Fruit fly (Drosophila melanogaster) whole organism, prepupa: ENCODE data around the gene CG12111.

Experiments
- Blimp-1 ChIP-seq: fragments of 200-800 bp; sonication (Bioruptor generic); optimal IDR thresholded peaks from 3 replicates; lab custom pipeline; 2017; ENCODE audit warnings: missing biosample characterization, missing genetic modification characterization, mild to moderate bottlenecking, moderate library complexity, missing genetic modification reagents
- CG10631 ChIP-seq: fragments of 200-800 bp; sonication (Bioruptor generic); optimal IDR thresholded peaks from 2 replicates; lab custom pipeline; 2016; ENCODE audit warnings: missing biosample characterization, missing genetic modification characterization
- CG11294 ChIP-seq: fragments of 200-800 bp; sonication (Bioruptor generic); IDR thresholded peaks from 2 replicates; pipeline ENCODE4 v1.3.6; 2022; ENCODE audit warnings: missing biosample characterization, missing genetic modification characterization
- CG11762 ChIP-seq: fragments of 200-800 bp; sonication (Bioruptor generic); optimal IDR thresholded peaks from 3 replicates; lab custom pipeline; 2016; ENCODE audit warnings: missing biosample characterization, missing genetic modification characterization; ENCODE audit not compliant: insufficient read depth
- CG11902 ChIP-seq: fragments of 200-800 bp; sonication (Bioruptor generic); optimal IDR thresholded peaks from 3 replicates; lab custom pipeline; 2016; ENCODE audit warnings: missing biosample characterization, missing genetic modification characterization
- CG15336 ChIP-seq: fragments of 200-800 bp; sonication (Bioruptor generic); IDR thresholded peaks from 2 replicates; pipeline ENCODE4 v1.3.6; 2022; ENCODE audit warnings: missing biosample characterization, missing genetic modification characterization
- CG1621 ChIP-seq: fragments of 200-800 bp; sonication (Bioruptor generic); optimal IDR thresholded peaks from 3 replicates; lab custom pipeline; 2018; ENCODE audit warnings: missing biosample characterization, mild to moderate bottlenecking, missing genetic modification characterization
- CG31627 ChIP-seq: fragments of 200-800 bp; sonication (Bioruptor generic); optimal IDR thresholded peaks from 3 replicates; lab custom pipeline; 2016; ENCODE audit warnings: missing biosample characterization, missing genetic modification characterization
- CG32006 ChIP-seq: fragments of 200-800 bp; sonication (Bioruptor generic); optimal IDR thresholded peaks from 3 replicates; lab custom pipeline; 2017; ENCODE audit warnings: missing biosample characterization, mild to moderate bottlenecking, missing genetic modification characterization
- CG34406 ChIP-seq: fragments of 200-800 bp; sonication (Bioruptor generic); optimal IDR thresholded peaks from 3 replicates; lab custom pipeline; 2016; ENCODE audit warnings: missing biosample characterization, missing genetic modification characterization
- CG3919 ChIP-seq: fragments of 200-800 bp; sonication (Bioruptor generic); optimal IDR thresholded peaks from 3 replicates; lab custom pipeline; 2016; ENCODE audit warnings: missing biosample characterization, missing genetic modification characterization
- CG4318 ChIP-seq: fragments of 200-800 bp; sonication (Bioruptor generic); optimal IDR thresholded peaks from 3 replicates; lab custom pipeline; 2017; ENCODE audit warnings: missing biosample characterization, mild to moderate bottlenecking, missing genetic modification characterization
- CG6163 ChIP-seq: fragments of 200-800 bp; sonication (Bioruptor generic); IDR thresholded peaks from 3 replicates; pipeline ENCODE4 v1.3.6; 2022; ENCODE audit warnings: missing biosample characterization, missing genetic modification characterization
- CG6276 ChIP-seq: fragments of 200-800 bp; sonication (Bioruptor generic); optimal IDR thresholded peaks from 2 replicates; lab custom pipeline; 2017; ENCODE audit warnings: missing biosample characterization, mild to moderate bottlenecking, missing genetic modification characterization
- CG6792 ChIP-seq: fragments of 200-800 bp; sonication (Bioruptor generic); optimal IDR thresholded peaks from 3 replicates; lab custom pipeline; 2016; ENCODE audit warnings: missing biosample characterization, missing genetic modification characterization
- CG6808 ChIP-seq: fragments of 200-800 bp; sonication (Bioruptor generic); optimal IDR thresholded peaks from 3 replicates; lab custom pipeline; 2017; ENCODE audit warnings: missing biosample characterization, missing genetic modification characterization, mild to moderate bottlenecking, moderate library complexity, missing genetic modification reagents
- CG6854 ChIP-seq: fragments of 200-800 bp; sonication (Bioruptor generic); optimal IDR thresholded peaks from 2 replicates; lab custom pipeline; 2017; ENCODE audit warnings: missing biosample characterization, mild to moderate bottlenecking, missing genetic modification characterization
- CG7368 ChIP-seq: fragments of 200-800 bp; sonication (Bioruptor generic); optimal IDR thresholded peaks from 3 replicates; lab custom pipeline; 2016; ENCODE audit warnings: missing biosample characterization, missing genetic modification characterization
- CG8119 ChIP-seq: fragments of 200-800 bp; sonication (Bioruptor generic); IDR thresholded peaks from 3 replicates; pipeline ENCODE4 v1.3.6; 2022; ENCODE audit warnings: missing biosample characterization, missing genetic modification characterization
- CG8319 ChIP-seq: fragments of 200-800 bp; sonication (Bioruptor generic); optimal IDR thresholded peaks from 3 replicates; lab custom pipeline; 2016; ENCODE audit warnings: missing biosample characterization, missing genetic modification characterization
- CG8632 ChIP-seq: fragments of 200-800 bp; sonication (Bioruptor generic); optimal IDR thresholded peaks from 3 replicates; lab custom pipeline; 2016; ENCODE audit warnings: missing biosample characterization, missing genetic modification characterization
- CG9139 ChIP-seq: fragments of 200-800 bp; sonication (Bioruptor generic); optimal IDR thresholded peaks from 3 replicates; lab custom pipeline; 2017; ENCODE audit warnings: missing biosample characterization, mild to moderate bottlenecking, missing genetic modification characterization
- Eip78C ChIP-seq: fragments of 200-800 bp; sonication (Bioruptor generic); peaks from one replicate; lab custom pipeline; 2016; ENCODE audit warnings: missing biosample characterization, missing genetic modification characterization
- Eip93F ChIP-seq: fragments of 200-800 bp; sonication (Bioruptor generic); optimal IDR thresholded peaks from 2 replicates; lab custom pipeline; 2016; ENCODE audit warnings: missing biosample characterization, mild to moderate bottlenecking, missing genetic modification characterization
- Ets21C ChIP-seq: fragments of 200-800 bp; sonication (Bioruptor generic); optimal IDR thresholded peaks from 3 replicates; lab custom pipeline; 2016; ENCODE audit warnings: missing biosample characterization, missing genetic modification characterization
- Ets96B ChIP-seq: fragments of 200-800 bp; optimal IDR thresholded peaks from 2 replicates; lab custom pipeline; 2019; ENCODE audit warnings: missing biosample characterization, mild to moderate bottlenecking, missing genetic modification characterization, moderate library complexity
- Gug ChIP-seq: fragments of 200-800 bp; sonication (Bioruptor generic); IDR thresholded peaks from 2 replicates; pipeline ENCODE4 v1.3.6; 2022; ENCODE audit warnings: missing biosample characterization, missing genetic modification characterization
- Hr38 ChIP-seq: sonication (Bioruptor generic); optimal IDR thresholded peaks from 2 replicates; lab custom pipeline; 2016; ENCODE audit warnings: missing biosample characterization, missing genetic modification characterization
- Hr39 ChIP-seq: fragments of 200-800 bp; sonication (Bioruptor generic); optimal IDR thresholded peaks from 2 replicates; lab custom pipeline; 2016; ENCODE audit warnings: missing biosample characterization, missing genetic modification characterization
- Lpt ChIP-seq: fragments of 200-800 bp; sonication (Bioruptor generic); optimal IDR thresholded peaks from 3 replicates; lab custom pipeline; 2016; ENCODE audit warnings: missing biosample characterization, missing genetic modification characterization
- Met ChIP-seq: fragments of 200-800 bp; sonication (Bioruptor generic); optimal IDR thresholded peaks from 3 replicates; lab custom pipeline; 2016; ENCODE audit warnings: missing biosample characterization, missing genetic modification characterization
- OdsH ChIP-seq: fragments of 200-800 bp; sonication (Bioruptor generic); optimal IDR thresholded peaks from 3 replicates; lab custom pipeline; 2016; ENCODE audit warnings: missing biosample characterization, missing genetic modification characterization
- Smox ChIP-seq: fragments of 200-800 bp; sonication (Bioruptor generic); optimal IDR thresholded peaks from 3 replicates; lab custom pipeline; 2016; ENCODE audit warnings: missing biosample characterization, missing genetic modification characterization
- Sox102F ChIP-seq: fragments of 200-800 bp; sonication (Bioruptor generic); optimal IDR thresholded peaks from 2 replicates; lab custom pipeline; 2016; ENCODE audit warnings: missing biosample characterization, mild to moderate bottlenecking, missing genetic modification characterization
- Sox14 ChIP-seq: fragments of 200-800 bp; sonication (Bioruptor generic); optimal IDR thresholded peaks from 3 replicates; lab custom pipeline; 2016; ENCODE audit warnings: missing biosample characterization, missing genetic modification characterization
- acj6 ChIP-seq: fragments of 200-800 bp; sonication (Bioruptor generic); optimal IDR thresholded peaks from 3 replicates; lab custom pipeline; 2016; ENCODE audit warnings: missing biosample characterization, missing genetic modification characterization
- cyc ChIP-seq: fragments of 200-800 bp; sonication (Bioruptor generic); optimal IDR thresholded peaks from 3 replicates; lab custom pipeline; 2016; ENCODE audit warnings: missing biosample characterization, missing genetic modification characterization
- dac ChIP-seq: fragments of 200-800 bp; sonication (Bioruptor generic); optimal IDR thresholded peaks from 2 replicates; lab custom pipeline; 2017; ENCODE audit warnings: missing biosample characterization, mild to moderate bottlenecking, missing genetic modification characterization
- dsx ChIP-seq: fragments of 200-800 bp; optimal IDR thresholded peaks from 3 replicates; lab custom pipeline; 2019; ENCODE audit warnings: missing biosample characterization, mild to moderate bottlenecking, missing genetic modification characterization, moderate library complexity; ENCODE audit not compliant: poor library complexity, severe bottlenecking
- eg ChIP-seq: fragments of 200-800 bp; sonication (Bioruptor generic); IDR thresholded peaks from 3 replicates; pipeline ENCODE4 v1.3.6; 2022; ENCODE audit warnings: missing biosample characterization, missing genetic modification characterization
- esn ChIP-seq: fragments of 200-800 bp; sonication (Bioruptor generic); optimal IDR thresholded peaks from 2 replicates; lab custom pipeline; 2016; ENCODE audit warnings: missing biosample characterization, mild to moderate bottlenecking, missing genetic modification characterization, moderate library complexity
- fd59A ChIP-seq: fragments of 200-800 bp; sonication (Bioruptor generic); optimal IDR thresholded peaks from 2 replicates; lab custom pipeline; 2017; ENCODE audit warnings: missing biosample characterization, mild to moderate bottlenecking, missing genetic modification characterization, missing genetic modification reagents
- fd85E ChIP-seq: fragments of 200-800 bp; sonication (Bioruptor generic); optimal IDR thresholded peaks from 3 replicates; lab custom pipeline; 2016; ENCODE audit warnings: missing biosample characterization, missing genetic modification characterization
- fkh ChIP-seq: fragments of 200-800 bp; sonication (Bioruptor generic); optimal IDR thresholded peaks from 3 replicates; lab custom pipeline; 2017; ENCODE audit warnings: missing biosample characterization, mild to moderate bottlenecking, missing genetic modification characterization, moderate library complexity
- lz ChIP-seq: fragments of 200-800 bp; sonication (Bioruptor generic); optimal IDR thresholded peaks from 3 replicates; lab custom pipeline; 2016; ENCODE audit warnings: missing biosample characterization, missing genetic modification characterization
- pdm3 ChIP-seq: fragments of 200-800 bp; sonication (Bioruptor generic); optimal IDR thresholded peaks from 3 replicates; lab custom pipeline; 2016; ENCODE audit warnings: missing biosample characterization, missing genetic modification characterization
- ss ChIP-seq, 2 experiments: fragments of 200-800 bp; sonication (Bioruptor generic); optimal IDR thresholded peaks; 2 replicates in 1 of 2; 3 replicates in 1 of 2; lab custom pipeline; 2017 to 2018; ENCODE audit warnings: mild to moderate bottlenecking in 2 of 2, missing biosample characterization in 2 of 2, missing genetic modification characterization in 2 of 2, moderate library complexity in 1 of 2
- svp ChIP-seq: fragments of 200-800 bp; sonication (Bioruptor generic); peaks from one replicate; lab custom pipeline; 2016; ENCODE audit warnings: missing biosample characterization, missing genetic modification characterization
- vri ChIP-seq: fragments of 200-800 bp; sonication (Bioruptor generic); optimal IDR thresholded peaks from 3 replicates; lab custom pipeline; 2016; ENCODE audit warnings: missing biosample characterization, mild to moderate bottlenecking, missing genetic modification characterization

The CG12111 gene

DNA sequence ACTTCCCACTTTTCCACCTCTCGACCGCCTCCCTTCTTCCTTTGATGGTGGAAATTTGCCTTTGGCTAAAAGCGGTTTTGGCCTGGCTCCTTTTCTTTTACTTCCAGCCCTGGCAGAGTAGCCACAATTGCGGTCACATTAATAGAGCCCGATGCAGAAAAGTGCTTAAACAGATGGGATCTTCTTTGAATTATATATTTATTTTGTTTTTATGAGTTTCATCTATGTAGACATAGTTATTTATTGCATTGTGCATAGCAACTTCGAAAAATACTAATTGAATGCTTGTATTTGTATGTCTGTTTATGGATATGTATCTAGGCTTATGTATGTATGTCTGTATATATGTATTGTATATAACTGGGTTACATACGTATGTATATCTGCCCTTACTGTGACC lies 28.8 kb downstream of the CG12111 start (continued):
- peak; percentile 48 for TF ChIP-seq dsx (GFP tag; lab: Kevin White, UChicago)
- peak; percentile 46; the same call in 1 of the 3 replicates for TF ChIP-seq CG8119 (GFP tag; lab: Robert Waterston, UW)
- peak; percentile 24 for TF ChIP-seq cyc (GFP tag; lab: Kevin White, UChicago)
- no peak for TF ChIP-seq Gug (GFP tag; lab: Robert Waterston, UW)
- no peak for TF ChIP-seq CG6854 (GFP tag; lab: Kevin White, UChicago)
- TF ChIP-seq CG11902 (GFP tag; lab: Kevin White, UChicago): no peak
- TF ChIP-seq ss (GFP tag; optimal IDR thresholded peaks at IDR 0.05; lab: Kevin White, UChicago): peak; percentile 1 to 62

DNA sequence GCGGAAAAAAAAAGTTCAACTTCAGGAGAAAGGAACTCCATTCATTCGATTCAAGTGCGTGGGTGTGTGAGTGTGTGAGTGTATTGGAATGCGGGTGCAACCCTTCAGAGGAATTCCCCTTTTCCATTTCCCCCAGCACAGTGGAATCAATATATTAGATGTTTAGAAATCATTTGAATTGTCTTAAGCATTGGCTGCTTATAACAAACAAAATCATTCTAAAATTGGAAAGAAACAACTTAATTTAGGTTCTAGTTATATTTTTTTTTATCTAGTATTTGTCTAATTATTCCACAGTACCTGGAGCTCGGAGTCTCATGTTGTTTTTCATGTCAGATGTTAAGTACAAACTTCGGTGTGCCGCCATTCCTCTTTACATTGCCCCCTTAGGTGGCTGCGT lies 31.8 kb downstream of the CG12111 start:
- no peak for TF ChIP-seq Blimp-1 (GFP tag; lab: Kevin White, UChicago)
- no peak for TF ChIP-seq CG11902 (GFP tag; lab: Kevin White, UChicago)
- peak; percentile 43 for TF ChIP-seq acj6 (GFP tag; lab: Kevin White, UChicago)
- peak; percentile 5 for TF ChIP-seq Smox (GFP tag; lab: Kevin White, UChicago)
- peak; percentile 32 for TF ChIP-seq dsx (GFP tag; lab: Kevin White, UChicago)
- TF ChIP-seq CG9139: no peak
- TF ChIP-seq CG11294 (GFP tag; lab: Robert Waterston, UW): no peak
- no peak for TF ChIP-seq CG8319 (GFP tag; lab: Kevin White, UChicago)
- TF ChIP-seq Ets21C (GFP tag; lab: Kevin White, UChicago): no peak
- peak; percentile 2 for TF ChIP-seq OdsH (GFP tag; lab: Kevin White, UChicago)
- TF ChIP-seq CG1621 (tag; lab: Kevin White, UChicago): peak; percentile 18
- no peak for TF ChIP-seq CG11762 (GFP tag; lab: Kevin White, UChicago)
- TF ChIP-seq Gug (GFP tag; lab: Robert Waterston, UW): no peak
- TF ChIP-seq Sox14 (GFP tag; lab: Kevin White, UChicago): no peak
- TF ChIP-seq Hr38 (GFP tag; lab: Kevin White, UChicago): no peak
- peak; percentile 17 for TF ChIP-seq CG34406
- no peak for TF ChIP-seq fkh (GFP tag; lab: Kevin White, UChicago)
- peak; percentile 25 for TF ChIP-seq pdm3 (GFP tag; lab: Kevin White, UChicago)
- TF ChIP-seq CG10631 (GFP tag; lab: Kevin White, UChicago): peak; percentile 24
- TF ChIP-seq Eip78C: peak; percentile 64
- TF ChIP-seq esn (GFP tag; lab: Kevin White, UChicago): peak; percentile 23
- no peak for TF ChIP-seq CG6854 (GFP tag; lab: Kevin White, UChicago)
- TF ChIP-seq Eip93F: no peak
- no peak for TF ChIP-seq CG4318 (GFP tag; lab: Kevin White, UChicago)
- TF ChIP-seq CG6276 (GFP tag; lab: Kevin White, UChicago): no peak
- peak in 1 of 2 experiments; percentile 34 for TF ChIP-seq ss (GFP tag; optimal IDR thresholded peaks at IDR 0.05; lab: Kevin White, UChicago)
- no peak for TF ChIP-seq vri (GFP tag; lab: Kevin White, UChicago)
- TF ChIP-seq CG6792: peak; percentile 40
- TF ChIP-seq CG3919 (GFP tag; lab: Kevin White, UChicago): peak; percentile 11
- TF ChIP-seq lz: peak; percentile 9
- peak; percentile 45 for TF ChIP-seq Met (GFP tag; lab: Kevin White, UChicago)
- peak; percentile 44; the same call in 1 of the 2 replicates for TF ChIP-seq CG15336 (GFP tag; lab: Robert Waterston, UW)
- TF ChIP-seq CG6808 (GFP tag; lab: Kevin White, UChicago): peak; percentile 10
- TF ChIP-seq CG6163 (GFP tag; lab: Robert Waterston, UW): peak; percentile 52; the same call in 2 of the 3 replicates
- peak; percentile 7 for TF ChIP-seq CG8632
- no peak for TF ChIP-seq dac
- TF ChIP-seq Hr39 (GFP tag; lab: Kevin White, UChicago): peak; percentile 1
- no peak for TF ChIP-seq Lpt (GFP tag; lab: Kevin White, UChicago)
- no peak for TF ChIP-seq cyc (GFP tag; lab: Kevin White, UChicago)
- TF ChIP-seq CG7368: no peak
- TF ChIP-seq fd85E (GFP tag; lab: Kevin White, UChicago): no peak
- peak; percentile 24 for TF ChIP-seq CG32006
- TF ChIP-seq svp (GFP tag; lab: Kevin White, UChicago): peak; percentile 70
- TF ChIP-seq eg (GFP tag; lab: Robert Waterston, UW): peak; percentile 50; the same call in 1 of the 3 replicates
- no peak for TF ChIP-seq CG31627 (GFP tag; lab: Kevin White, UChicago)
- TF ChIP-seq fd59A (GFP tag; lab: Kevin White, UChicago): no peak
- TF ChIP-seq Sox102F: peak; percentile 21
- TF ChIP-seq Ets96B (tag; lab: Kevin White, UChicago): peak; percentile 52
